Fruit fly (Drosophila melanogaster) whole organism, embryonic: Measurements from ENCODE around the gene Best4.
A peak's percentile ranks its signal among the peaks of the same experiment; 100 is the strongest.

Experiments
- Antp ChIP-seq: fragments of 200-800 bp; sonication (Bioruptor generic); optimal IDR thresholded peaks from 3 replicates; lab custom pipeline; 2016; ENCODE audit warnings: missing biosample characterization, missing genetic modification characterization
- B-H2 ChIP-seq: fragments of 200-800 bp; sonication (Bioruptor generic); optimal IDR thresholded peaks from 2 replicates; lab custom pipeline; 2018; ENCODE audit warnings: missing biosample characterization, mild to moderate bottlenecking, missing genetic modification characterization
- BEAF-32 ChIP-seq: fragments of 200-800 bp; sonication (Bioruptor generic); optimal IDR thresholded peaks from 3 replicates; lab custom pipeline; 2017; ENCODE audit warnings: missing biosample characterization, missing genetic modification characterization, mild to moderate bottlenecking, moderate library complexity, missing genetic modification reagents
- Bdp1 ChIP-seq: fragments of 200-800 bp; sonication (Bioruptor generic); optimal IDR thresholded peaks from 3 replicates; lab custom pipeline; 2016; ENCODE audit warnings: missing biosample characterization, missing genetic modification characterization
- Bgb ChIP-seq: fragments of 200-800 bp; sonication (Bioruptor generic); IDR thresholded peaks from 2 replicates; pipeline ENCODE4 v1.3.6; 2022; ENCODE audit warnings: missing biosample characterization, missing genetic modification characterization; ENCODE audit not compliant: partially characterized antibody
- CG11093 ChIP-seq: fragments of 200-800 bp; sonication (Bioruptor generic); IDR thresholded peaks from 3 replicates; pipeline ENCODE4 v1.3.6; 2022; ENCODE audit warnings: missing biosample characterization, missing genetic modification characterization
- CG11398 ChIP-seq: fragments of 200-800 bp; sonication (Bioruptor generic); optimal IDR thresholded peaks from 2 replicates; lab custom pipeline; 2016; ENCODE audit warnings: missing biosample characterization, missing genetic modification characterization
- CG12155 ChIP-seq: fragments of 200-800 bp; sonication (Bioruptor generic); optimal IDR thresholded peaks from 3 replicates; lab custom pipeline; 2016; ENCODE audit warnings: missing biosample characterization, missing genetic modification characterization
- CG12769 ChIP-seq: fragments of 200-800 bp; sonication (Bioruptor generic); optimal IDR thresholded peaks from 2 replicates; lab custom pipeline; 2019; ENCODE audit warnings: missing biosample characterization, mild to moderate bottlenecking, missing genetic modification characterization, moderate library complexity
- CG18476 ChIP-seq: fragments of 200-800 bp; sonication (Bioruptor generic); optimal IDR thresholded peaks from 2 replicates; lab custom pipeline; 2016; ENCODE audit warnings: missing biosample characterization, mild to moderate bottlenecking, missing genetic modification characterization
- CG18599 ChIP-seq: fragments of 200-800 bp; sonication (Bioruptor generic); optimal IDR thresholded peaks from 3 replicates; lab custom pipeline; 2017; ENCODE audit warnings: missing biosample characterization, missing genetic modification characterization, mild to moderate bottlenecking, moderate library complexity, missing genetic modification reagents
- CG2199 ChIP-seq: fragments of 200-800 bp; sonication (Bioruptor generic); IDR thresholded peaks from 3 replicates; pipeline ENCODE4 v1.3.6; 2022; ENCODE audit warnings: missing biosample characterization, missing genetic modification characterization
- CG32532 ChIP-seq: fragments of 200-800 bp; sonication (Bioruptor generic); IDR thresholded peaks from 2 replicates; pipeline ENCODE4 v1.3.6; 2022; ENCODE audit warnings: missing biosample characterization, missing genetic modification characterization
- CG34224 ChIP-seq: fragments of 200-800 bp; sonication (Bioruptor generic); IDR thresholded peaks from 3 replicates; pipeline ENCODE4 v1.3.6; 2022; ENCODE audit warnings: missing biosample characterization, missing genetic modification characterization; ENCODE audit not compliant: partially characterized antibody
- CG4730 ChIP-seq: fragments of 200-800 bp; sonication (Bioruptor generic); IDR thresholded peaks from 2 replicates; pipeline ENCODE4 v1.3.6; 2022; ENCODE audit warnings: missing biosample characterization, missing genetic modification characterization
- CG6791 ChIP-seq: fragments of 200-800 bp; sonication (Bioruptor generic); IDR thresholded peaks from 3 replicates; pipeline ENCODE4 v1.3.6; 2022; ENCODE audit warnings: missing biosample characterization, missing genetic modification characterization; ENCODE audit not compliant: partially characterized antibody
- CG7271 ChIP-seq: fragments of 200-800 bp; sonication (Bioruptor generic); optimal IDR thresholded peaks from 2 replicates; lab custom pipeline; 2018; ENCODE audit warnings: missing biosample characterization, mild to moderate bottlenecking, missing genetic modification characterization, moderate library complexity
- CG7372 ChIP-seq: fragments of 200-800 bp; sonication (Bioruptor generic); IDR thresholded peaks from 2 replicates; pipeline ENCODE4 v1.3.6; 2022; ENCODE audit warnings: missing biosample characterization, missing genetic modification characterization
- Dad ChIP-seq: fragments of 200-800 bp; sonication (Bioruptor generic); optimal IDR thresholded peaks from 3 replicates; lab custom pipeline; 2016; ENCODE audit warnings: missing biosample characterization, missing genetic modification characterization
- Hr78 ChIP-seq, 2 experiments: fragments of 200-800 bp in 1 of 2; fragments of >200 bp in 1 of 2; sonication (Bioruptor generic) in 1 of 2; optimal IDR thresholded peaks; 2 replicates each; lab custom pipeline; 2017 to 2019; ENCODE audit warnings: missing biosample characterization in 2 of 2, missing genetic modification characterization in 2 of 2, mild to moderate bottlenecking in 1 of 2, moderate library complexity in 1 of 2
- MTF-1 ChIP-seq: fragments of 200-800 bp; sonication (Bioruptor generic); optimal IDR thresholded peaks from 2 replicates; lab custom pipeline; 2018; ENCODE audit warnings: missing biosample characterization, mild to moderate bottlenecking, missing genetic modification characterization, borderline replicate concordance
- Max ChIP-seq: fragments of 200-800 bp; sonication (Bioruptor generic); optimal IDR thresholded peaks from 2 replicates; lab custom pipeline; 2016; ENCODE audit warnings: missing biosample characterization, mild to moderate bottlenecking, missing genetic modification characterization
- Med ChIP-seq: fragments of 200-800 bp; sonication (Bioruptor generic); peaks from one replicate; lab custom pipeline; 2016; ENCODE audit warnings: missing biosample characterization, missing genetic modification characterization, mild to moderate bottlenecking, inconsistent platforms, moderate library complexity
- Nf-YB ChIP-seq: fragments of 200-800 bp; sonication (Bioruptor generic); optimal IDR thresholded peaks from 3 replicates; lab custom pipeline; 2019; ENCODE audit warnings: missing biosample characterization, mild to moderate bottlenecking, missing genetic modification characterization, moderate library complexity
- Opbp ChIP-seq: fragments of 200-800 bp; sonication (Bioruptor generic); IDR thresholded peaks from 3 replicates; pipeline ENCODE4 v1.3.6; 2022; ENCODE audit warnings: missing biosample characterization, missing genetic modification characterization; ENCODE audit not compliant: partially characterized antibody
- Sin3A ChIP-seq: fragments of >200 bp; optimal IDR thresholded peaks from 2 replicates; lab custom pipeline; 2018
- Sox100B ChIP-seq: fragments of 200-800 bp; sonication (Bioruptor generic); optimal IDR thresholded peaks from 3 replicates; lab custom pipeline; 2018; ENCODE audit warnings: missing biosample characterization, mild to moderate bottlenecking, missing genetic modification characterization
- Xrp1 ChIP-seq: fragments of 200-800 bp; sonication (Bioruptor generic); IDR thresholded peaks from 2 replicates; pipeline ENCODE4 v1.3.6; 2022; ENCODE audit warnings: missing biosample characterization, missing genetic modification characterization
- ara ChIP-seq: fragments of 200-800 bp; sonication (Bioruptor generic); IDR thresholded peaks from 2 replicates; pipeline ENCODE4 v1.3.6; 2022; ENCODE audit warnings: missing biosample characterization, missing genetic modification characterization
- ash1 ChIP-seq: fragments of 200-800 bp; sonication (Bioruptor generic); optimal IDR thresholded peaks from 2 replicates; lab custom pipeline; 2018; ENCODE audit warnings: missing biosample characterization, mild to moderate bottlenecking, missing genetic modification characterization
- br ChIP-seq: fragments of >200 bp; optimal IDR thresholded peaks from 2 replicates; lab custom pipeline; 2017
- chinmo ChIP-seq: fragments of 200-800 bp; sonication (Bioruptor generic); IDR thresholded peaks from 4 replicates; pipeline ENCODE4 v1.3.6; 2022; ENCODE audit warnings: missing biosample characterization, missing genetic modification characterization; ENCODE audit not compliant: partially characterized antibody
- crc ChIP-seq: fragments of 200-800 bp; sonication (Bioruptor generic); optimal IDR thresholded peaks from 2 replicates; lab custom pipeline; 2016; ENCODE audit warnings: missing biosample characterization, missing genetic modification characterization
- emc ChIP-seq: fragments of 200-800 bp; sonication (Bioruptor generic); optimal IDR thresholded peaks from 2 replicates; lab custom pipeline; 2016; ENCODE audit warnings: missing biosample characterization, missing genetic modification characterization
- ems ChIP-seq: fragments of 200-800 bp; sonication (Bioruptor generic); optimal IDR thresholded peaks from 3 replicates; lab custom pipeline; 2016; ENCODE audit warnings: missing biosample characterization, missing genetic modification characterization
- gem ChIP-seq: fragments of 200-800 bp; sonication (Bioruptor generic); optimal IDR thresholded peaks from 2 replicates; lab custom pipeline; 2019; ENCODE audit warnings: missing biosample characterization, mild to moderate bottlenecking, missing genetic modification characterization, moderate library complexity
- luna ChIP-seq: fragments of 200-800 bp; sonication (Bioruptor generic); optimal IDR thresholded peaks from 2 replicates; lab custom pipeline; 2016; ENCODE audit warnings: missing biosample characterization, missing genetic modification characterization
- nerfin-1 ChIP-seq: fragments of 200-800 bp; sonication (Bioruptor generic); optimal IDR thresholded peaks from 3 replicates; lab custom pipeline; 2019; ENCODE audit warnings: missing biosample characterization, mild to moderate bottlenecking, missing genetic modification characterization, moderate library complexity
- nmo ChIP-seq: fragments of 200-800 bp; sonication (Bioruptor generic); optimal IDR thresholded peaks from 2 replicates; lab custom pipeline; 2018; ENCODE audit warnings: missing biosample characterization, mild to moderate bottlenecking, missing genetic modification characterization, moderate library complexity
- org-1 ChIP-seq: fragments of 200-800 bp; sonication (Bioruptor generic); optimal IDR thresholded peaks from 2 replicates; lab custom pipeline; 2017; ENCODE audit warnings: missing biosample characterization, missing genetic modification characterization
- prd ChIP-seq, 3 experiments: fragments of >200 bp in 2 of 3; fragments of 200-800 bp in 1 of 3; sonication (Bioruptor generic) in 1 of 3; optimal IDR thresholded peaks in 2 of 3; IDR thresholded peaks in 1 of 3; 2 replicates in 2 of 3; 3 replicates in 1 of 3; pipeline versions ENCODE4 v1.3.6 to Lab custom; 2017 to 2022; ENCODE audit warnings: missing biosample characterization in 1 of 3, missing genetic modification characterization in 1 of 3
- row ChIP-seq: fragments of 200-800 bp; sonication (Bioruptor generic); IDR thresholded peaks from 3 replicates; pipeline ENCODE4 v1.3.6; 2022; ENCODE audit warnings: missing biosample characterization, missing genetic modification characterization
- run ChIP-seq: fragments of 200-800 bp; sonication (Bioruptor generic); optimal IDR thresholded peaks from 3 replicates; lab custom pipeline; 2018; ENCODE audit warnings: missing biosample characterization, mild to moderate bottlenecking, missing genetic modification characterization
- sd ChIP-seq: fragments of 200-800 bp; sonication (Bioruptor generic); optimal IDR thresholded peaks from 3 replicates; lab custom pipeline; 2018; ENCODE audit warnings: missing biosample characterization, mild to moderate bottlenecking, missing genetic modification characterization, moderate library complexity
- sens ChIP-seq: fragments of 200-800 bp; sonication (Bioruptor generic); peaks from one replicate; lab custom pipeline; 2016; ENCODE audit warnings: missing biosample characterization, missing genetic modification characterization
- sqz ChIP-seq: fragments of 200-800 bp; sonication (Bioruptor generic); optimal IDR thresholded peaks from 3 replicates; lab custom pipeline; 2018; ENCODE audit warnings: missing biosample characterization, mild to moderate bottlenecking, missing genetic modification characterization
- tgo ChIP-seq: fragments of 200-800 bp; sonication (Bioruptor generic); IDR thresholded peaks from 3 replicates; pipeline ENCODE4 v1.3.6; 2022; ENCODE audit warnings: missing biosample characterization, missing genetic modification characterization
- tna ChIP-seq: fragments of 200-800 bp; sonication (Bioruptor generic); IDR thresholded peaks from 2 replicates; pipeline ENCODE4 v1.3.6; 2022; ENCODE audit warnings: missing biosample characterization, missing genetic modification characterization; ENCODE audit not compliant: partially characterized antibody
- twi ChIP-seq: fragments of 200-800 bp; optimal IDR thresholded peaks from 2 replicates; lab custom pipeline; 2019; ENCODE audit warnings: missing biosample characterization, mild to moderate bottlenecking, missing genetic modification characterization, moderate library complexity
- zf30C ChIP-seq: fragments of 200-800 bp; sonication (Bioruptor generic); optimal IDR thresholded peaks from 3 replicates; lab custom pipeline; 2018; ENCODE audit warnings: missing biosample characterization, mild to moderate bottlenecking, missing genetic modification characterization

Best4 gene

dm6 chr3L:15330161-15330542 is 31.4 kb downstream of the Best4 start (continued):
- TF ChIP-seq nmo (GFP tag; lab: Kevin White, UChicago) (peak; percentile 17), Xrp1 (GFP tag; lab: Robert Waterston, UW) (peak; percentile 54), MTF-1 (no peak), twi (tag; lab: Kevin White, UChicago) (no peak), Antp (GFP tag; lab: Kevin White, UChicago) (no peak), br (lab: Kevin White, UChicago) (no peak), org-1 (no peak), B-H2 (GFP tag; lab: Kevin White, UChicago) (no peak), Nf-YB (GFP tag; lab: Kevin White, UChicago) (peak; percentile 8), Max (GFP tag; lab: Kevin White, UChicago) (no peak), CG34224 (GFP tag; lab: Robert Waterston, UW) (no peak), Dad (GFP tag; lab: Kevin White, UChicago) (no peak), ash1 (GFP tag; lab: Kevin White, UChicago) (no peak), ems (GFP tag; lab: Kevin White, UChicago) (no peak), chinmo (no peak), sd (tag; lab: Kevin White, UChicago) (no peak), Hr78 (GFP tag; optimal IDR thresholded peaks at IDR 0.05; lab: Kevin White, UChicago) (no peak), ara (GFP tag; lab: Robert Waterston, UW) (no peak), Bgb (GFP tag; lab: Robert Waterston, UW) (no peak), Sin3A (lab: Kevin White, UChicago) (no peak), CG4730 (GFP tag; lab: Robert Waterston, UW) (no peak)

- TF ChIP-seq Dad (GFP tag; lab: Kevin White, UChicago) (no peak), crc (GFP tag; lab: Kevin White, UChicago) (no peak), prd (optimal IDR thresholded peaks at IDR 0.05; lab: Kevin White, UChicago) (no peak), prd (GFP tag; IDR thresholded peaks at IDR 0.05; lab: Robert Waterston, UW) (0 out of 3 replicates have a peak, but pooled peaks have one; percentile 31), ash1 (GFP tag; lab: Kevin White, UChicago) (no peak), Sox100B (GFP tag; lab: Kevin White, UChicago) (no peak), sqz (GFP tag; lab: Kevin White, UChicago) (no peak), Bdp1 (GFP tag; lab: Kevin White, UChicago) (no peak), CG7271 (tag; lab: Kevin White, UChicago) (no peak), nerfin-1 (no peak), Med (GFP tag; lab: Kevin White, UChicago) (peak; percentile 39), CG6791 (GFP tag; lab: Robert Waterston, UW) (no peak), Opbp (GFP tag; lab: Robert Waterston, UW) (no peak), BEAF-32 (GFP tag; lab: Kevin White, UChicago) (no peak), gem (peak; percentile 13), CG18599 (peak; percentile 26), luna (GFP tag; lab: Kevin White, UChicago) (no peak), CG11398 (no peak), tgo (GFP tag; lab: Robert Waterston, UW) (no peak), CG7372 (no peak), tna (no peak), CG32532 (GFP tag; lab: Robert Waterston, UW) (no peak), CG12155 (no peak), row (GFP tag; lab: Robert Waterston, UW) (0 out of 3 replicates have a peak, but pooled peaks have one; percentile 12), emc (GFP tag; lab: Kevin White, UChicago) (no peak), zf30C (peak; percentile 0), sens (GFP tag; lab: Kevin White, UChicago) (peak; percentile 46), CG2199 (GFP tag; lab: Robert Waterston, UW) (peak; percentile 94), CG18476 (GFP tag; lab: Kevin White, UChicago) (no peak), nmo (GFP tag; lab: Kevin White, UChicago) (no peak), CG11093 (no peak), run (tag; lab: Kevin White, UChicago) (no peak), CG12769 (tag; lab: Kevin White, UChicago) (no peak)
These were observed 35.9 kb downstream of the Best4 start for dm6 chr3L:15334640-15335039.
